Worm (Caenorhabditis elegans) whole organism, L2 larva: ENCODE measurements around the gene ham-1.

Experiments used
- C34F6.9 ChIP-seq: fragments of 150-350 bp; optimal IDR thresholded peaks from 2 replicates; lab custom pipeline; 2014; ENCODE audit warnings: missing biosample characterization, missing genetic modification characterization
- F13H6.1 ChIP-seq: sonication (generic microtip); optimal IDR thresholded peaks from 2 replicates; lab custom pipeline; 2016; ENCODE audit warnings: missing genetic modification characterization, missing compliant biosample characterization
- R02D3.7 ChIP-seq: fragments of 150-350 bp; optimal IDR thresholded peaks from 2 replicates; lab custom pipeline; 2014; ENCODE audit warnings: missing biosample characterization, missing genetic modification characterization
- Y55F3AM.14 ChIP-seq: fragments of 200-800 bp; sonication (Bioruptor generic); optimal IDR thresholded peaks from 2 replicates; lab custom pipeline; 2018; ENCODE audit warnings: mild to moderate bottlenecking, missing genetic modification characterization, missing compliant biosample characterization
- ZK546.5 ChIP-seq: sonication (generic microtip); optimal IDR thresholded peaks from 2 replicates; lab custom pipeline; 2017; ENCODE audit warnings: missing biosample characterization, missing genetic modification characterization
- alr-1 ChIP-seq: fragments of 150-350 bp; optimal IDR thresholded peaks from 2 replicates; lab custom pipeline; 2014; ENCODE audit warnings: missing biosample characterization, missing genetic modification characterization
- ama-1 ChIP-seq: fragments of 150-350 bp; optimal IDR thresholded peaks from 2 replicates; lab custom pipeline; 2018; ENCODE audit warnings: inconsistent platforms
- blmp-1 ChIP-seq: sonication (generic microtip); optimal IDR thresholded peaks from 2 replicates; lab custom pipeline; 2017; ENCODE audit warnings: missing genetic modification characterization, mild to moderate bottlenecking, missing compliant biosample characterization, antibody characterized with exemption, moderate library complexity; ENCODE audit not compliant: insufficient read depth
- ceh-16 ChIP-seq: fragments of 150-350 bp; optimal IDR thresholded peaks from 2 replicates; lab custom pipeline; 2014; ENCODE audit warnings: missing biosample characterization, missing genetic modification characterization
- ceh-82 ChIP-seq: fragments of 150-350 bp; optimal IDR thresholded peaks from 2 replicates; lab custom pipeline; 2014; ENCODE audit warnings: missing biosample characterization, missing genetic modification characterization
- crh-2 ChIP-seq: sonication (generic microtip); optimal IDR thresholded peaks from 2 replicates; lab custom pipeline; 2017; ENCODE audit warnings: missing biosample characterization, missing genetic modification characterization
- dmd-4 ChIP-seq: sonication (generic microtip); optimal IDR thresholded peaks from 2 replicates; lab custom pipeline; 2017; ENCODE audit warnings: missing biosample characterization, missing genetic modification characterization
- egl-27 ChIP-seq: sonication (generic microtip); optimal IDR thresholded peaks from 3 replicates; lab custom pipeline; 2017; ENCODE audit warnings: missing biosample characterization, missing genetic modification reagents, missing genetic modification characterization
- elt-3 ChIP-seq: sonication (generic microtip); optimal IDR thresholded peaks from 2 replicates; lab custom pipeline; 2017; ENCODE audit warnings: missing biosample characterization, missing genetic modification characterization
- gmeb-1 ChIP-seq: fragments of 150-350 bp; optimal IDR thresholded peaks from 2 replicates; lab custom pipeline; 2014; ENCODE audit warnings: missing biosample characterization, missing genetic modification characterization
- lin-11 ChIP-seq: fragments of 150-350 bp; sonication (generic microtip); optimal IDR thresholded peaks from 2 replicates; lab custom pipeline; 2014; ENCODE audit warnings: missing biosample characterization, missing genetic modification characterization, inconsistent platforms, mixed read lengths
- lin-13 ChIP-seq: fragments of 150-350 bp; optimal IDR thresholded peaks from 2 replicates; lab custom pipeline; 2014; ENCODE audit warnings: missing biosample characterization, missing genetic modification reagents, missing genetic modification characterization
- lin-39 ChIP-seq: fragments of 150-350 bp; optimal IDR thresholded peaks from 2 replicates; lab custom pipeline; 2014; ENCODE audit warnings: missing biosample characterization, missing genetic modification reagents, missing genetic modification characterization
- mbf-1 ChIP-seq: sonication (generic microtip); optimal IDR thresholded peaks from 2 replicates; lab custom pipeline; 2017; ENCODE audit warnings: missing biosample characterization, missing genetic modification characterization
- nhr-11 ChIP-seq: fragments of 150-350 bp; optimal IDR thresholded peaks from 2 replicates; lab custom pipeline; 2014; ENCODE audit warnings: missing biosample characterization, missing genetic modification characterization
- nhr-12 ChIP-seq: fragments of 150-350 bp; optimal IDR thresholded peaks from 2 replicates; lab custom pipeline; 2014; ENCODE audit warnings: missing biosample characterization, missing genetic modification characterization
- nhr-129 ChIP-seq: fragments of 150-350 bp; optimal IDR thresholded peaks from 2 replicates; lab custom pipeline; 2014; ENCODE audit warnings: missing biosample characterization, missing genetic modification characterization
- nhr-21 ChIP-seq: fragments of 150-350 bp; optimal IDR thresholded peaks from 2 replicates; lab custom pipeline; 2014; ENCODE audit warnings: missing biosample characterization, missing genetic modification characterization
- nhr-23 ChIP-seq: fragments of 150-350 bp; optimal IDR thresholded peaks from 2 replicates; lab custom pipeline; 2014; ENCODE audit warnings: missing biosample characterization, missing genetic modification reagents, missing genetic modification characterization
- nhr-6 ChIP-seq: fragments of 150-350 bp; optimal IDR thresholded peaks from 2 replicates; lab custom pipeline; 2014; ENCODE audit warnings: missing biosample characterization, missing genetic modification characterization
- nhr-77 ChIP-seq: fragments of 150-350 bp; optimal IDR thresholded peaks from 2 replicates; lab custom pipeline; 2014; ENCODE audit warnings: missing biosample characterization, missing genetic modification characterization
- peb-1 ChIP-seq: fragments of 150-350 bp; optimal IDR thresholded peaks from 2 replicates; lab custom pipeline; 2014; ENCODE audit warnings: missing biosample characterization, missing genetic modification characterization
- sma-3 ChIP-seq: sonication (generic microtip); optimal IDR thresholded peaks from 2 replicates; lab custom pipeline; 2016; ENCODE audit warnings: missing genetic modification reagents, missing genetic modification characterization, missing compliant biosample characterization
- sma-9 ChIP-seq, 2 experiments: fragments of 150-350 bp in 1 of 2; sonication (generic microtip) in 1 of 2; optimal IDR thresholded peaks; 2 replicates each; lab custom pipeline; 2014 to 2016; ENCODE audit warnings: missing genetic modification characterization in 2 of 2, mild to moderate bottlenecking in 1 of 2, missing biosample characterization in 1 of 2, missing compliant biosample characterization in 1 of 2, missing genetic modification reagents in 1 of 2, moderate library complexity in 1 of 2
- unc-55 ChIP-seq: fragments of 150-350 bp; sonication (generic microtip); optimal IDR thresholded peaks from 3 replicates; lab custom pipeline; 2014; ENCODE audit warnings: missing biosample characterization, missing genetic modification reagents, missing genetic modification characterization
- zag-1 ChIP-seq: fragments of 150-350 bp; optimal IDR thresholded peaks from 2 replicates; lab custom pipeline; 2014; ENCODE audit warnings: missing biosample characterization, missing genetic modification characterization
- ztf-1 ChIP-seq: fragments of 200-800 bp; sonication (Bioruptor generic); conservative IDR thresholded peaks from 2 replicates; pipeline ENCODE4 v1.3.6; 2022; ENCODE audit warnings: missing genetic modification characterization, missing compliant biosample characterization
- ztf-11 ChIP-seq: sonication (generic microtip); optimal IDR thresholded peaks from 2 replicates; lab custom pipeline; 2017; ENCODE audit warnings: missing biosample characterization, missing genetic modification characterization
- ztf-4 ChIP-seq: fragments of 150-350 bp; optimal IDR thresholded peaks from 2 replicates; lab custom pipeline; 2014; ENCODE audit warnings: missing biosample characterization, missing genetic modification characterization

Gene ham-1

ce11 chrIV:12542011-12542410, at the start of gene ham-1:
ham-1 (plus strand) TSS chrIV:12542183.
- no peak for TF ChIP-seq zag-1 (tag; lab: Kevin White, UChicago)
- TF ChIP-seq lin-11 (tag; lab: Kevin White, UChicago): no peak
- TF ChIP-seq lin-39 (tag; lab: Kevin White, UChicago): no peak
- no peak for TF ChIP-seq sma-3 (GFP tag; lab: Kevin White, UChicago)
- no peak for TF ChIP-seq nhr-77 (tag; lab: Kevin White, UChicago)
- TF ChIP-seq nhr-6 (tag; lab: Kevin White, UChicago): no peak
- TF ChIP-seq gmeb-1 (tag; lab: Kevin White, UChicago): no peak
- no peak for TF ChIP-seq ztf-4 (tag; lab: Kevin White, UChicago)
- TF ChIP-seq nhr-21 (tag; lab: Kevin White, UChicago): no peak
- no peak for TF ChIP-seq blmp-1 (tag; lab: Kevin White, UChicago)
- no peak for TF ChIP-seq ama-1
- no peak for TF ChIP-seq nhr-11 (tag; lab: Kevin White, UChicago)
- no peak for TF ChIP-seq lin-13 (GFP tag; lab: Kevin White, UChicago)
- no peak for TF ChIP-seq ZK546.5
- TF ChIP-seq dmd-4 (tag; lab: Kevin White, UChicago): no peak
- no peak for TF ChIP-seq nhr-23 (tag; lab: Kevin White, UChicago)
- TF ChIP-seq mbf-1 (tag; lab: Kevin White, UChicago): no peak
- TF ChIP-seq unc-55 (GFP tag; lab: Kevin White, UChicago): no peak

- TF ChIP-seq crh-2 (tag; lab: Kevin White, UChicago): no peak
- TF ChIP-seq C34F6.9: no peak
- no peak for TF ChIP-seq ceh-82 (tag; lab: Kevin White, UChicago)
- no peak for TF ChIP-seq sma-3 (GFP tag; lab: Kevin White, UChicago)
- TF ChIP-seq R02D3.7 (tag; lab: Kevin White, UChicago): no peak
- no peak for TF ChIP-seq nhr-23 (tag; lab: Kevin White, UChicago)
- no peak for TF ChIP-seq ztf-4 (tag; lab: Kevin White, UChicago)
- TF ChIP-seq Y55F3AM.14 (GFP tag; lab: Kevin White, UChicago): no peak
- TF ChIP-seq nhr-11 (tag; lab: Kevin White, UChicago): no peak
- TF ChIP-seq ZK546.5: no peak
- TF ChIP-seq elt-3 (tag; lab: Kevin White, UChicago): no peak
- TF ChIP-seq ztf-11 (tag; lab: Kevin White, UChicago): no peak
- no peak for TF ChIP-seq peb-1
- TF ChIP-seq sma-9 (GFP tag; optimal IDR thresholded peaks at IDR 0.05; lab: Kevin White, UChicago): no peak
- TF ChIP-seq sma-9 (tag; optimal IDR thresholded peaks at IDR 0.05; lab: Kevin White, UChicago): no peak
- TF ChIP-seq nhr-12 (tag; lab: Kevin White, UChicago): no peak
- TF ChIP-seq nhr-129 (tag; lab: Kevin White, UChicago): no peak
- TF ChIP-seq lin-39 (tag; lab: Kevin White, UChicago): no peak
- TF ChIP-seq ceh-16: no peak
These were observed 46.8 kb upstream of the ham-1 start, which contains the start of gene sru-20 for ce11 chrIV:12495196-12495595. sru-20 (plus strand) TSS chrIV:12495496.

ce11 chrIV:12498238-12498637, 43.7 kb upstream of the ham-1 start, which contains the start of gene sru-19:
sru-19 (plus strand) TSS chrIV:12498538.
- no peak for TF ChIP-seq R02D3.7 (tag; lab: Kevin White, UChicago)

ce11 chrIV:12501956-12502355, 40.0 kb upstream of the ham-1 start, which contains the start of gene sru-18:
sru-18 (plus strand) TSS chrIV:12502256.
- TF ChIP-seq F13H6.1 (tag; lab: Kevin White, UChicago) (no peak), lin-11 (tag; lab: Kevin White, UChicago) (no peak), ceh-82 (tag; lab: Kevin White, UChicago) (no peak), peb-1 (no peak), gmeb-1 (tag; lab: Kevin White, UChicago) (no peak), Y55F3AM.14 (GFP tag; lab: Kevin White, UChicago) (no peak), ztf-11 (tag; lab: Kevin White, UChicago) (no peak), C34F6.9 (no peak), mbf-1 (tag; lab: Kevin White, UChicago) (no peak), nhr-12 (tag; lab: Kevin White, UChicago) (no peak), ztf-1 (GFP tag; lab: Robert Waterston, UW) (no peak), nhr-129 (tag; lab: Kevin White, UChicago) (no peak), R02D3.7 (tag; lab: Kevin White, UChicago) (no peak), egl-27 (tag; lab: Kevin White, UChicago) (no peak), alr-1 (tag; lab: Kevin White, UChicago) (no peak)
